Worm (Caenorhabditis elegans) whole organism, L4 larva: ENCODE results near the gene ttr-41.

Experiments used
- mdl-1 ChIP-seq, 2 experiments: fragments of 150-350 bp in 1 of 2; sonication (generic microtip) in 1 of 2; optimal IDR thresholded peaks; 2 replicates each; lab custom pipeline; 2014 to 2017; ENCODE audit warnings: missing biosample characterization in 2 of 2, missing genetic modification characterization in 2 of 2
- snpc-4 ChIP-seq: fragments of 150-350 bp; optimal IDR thresholded peaks from 2 replicates; lab custom pipeline; 2014; ENCODE audit warnings: missing biosample characterization, missing genetic modification characterization
- spr-1 ChIP-seq: sonication (generic microtip); optimal IDR thresholded peaks from 2 replicates; lab custom pipeline; 2016; ENCODE audit warnings: mild to moderate bottlenecking, missing genetic modification characterization, missing compliant biosample characterization
- tag-97 ChIP-seq: fragments of 200-800 bp; sonication (Bioruptor generic); IDR thresholded peaks from 2 replicates; pipeline ENCODE4 v1.3.6; 2022; ENCODE audit warnings: missing genetic modification characterization, missing compliant biosample characterization
- ztf-7 ChIP-seq: fragments of 150-350 bp; optimal IDR thresholded peaks from 2 replicates; lab custom pipeline; 2014; ENCODE audit warnings: missing biosample characterization, missing genetic modification characterization

- TF ChIP-seq tag-97 (GFP tag; lab: Robert Waterston, UW) (no peak), mdl-1 (tag; optimal IDR thresholded peaks at IDR 0.05; lab: Kevin White, UChicago) (peak; percentile 30 to 84), snpc-4 (tag; lab: Kevin White, UChicago) (no peak), ztf-7 (tag; lab: Kevin White, UChicago) (no peak), spr-1 (no peak)
These were observed 1.5 kb downstream of the ttr-41 start, which contains the start of gene F10G7.10 for ce11 chrII:4726120-4726519.
